Worm (Caenorhabditis elegans): ENCODE measurements around the gene F58F12.2.

DNA sequence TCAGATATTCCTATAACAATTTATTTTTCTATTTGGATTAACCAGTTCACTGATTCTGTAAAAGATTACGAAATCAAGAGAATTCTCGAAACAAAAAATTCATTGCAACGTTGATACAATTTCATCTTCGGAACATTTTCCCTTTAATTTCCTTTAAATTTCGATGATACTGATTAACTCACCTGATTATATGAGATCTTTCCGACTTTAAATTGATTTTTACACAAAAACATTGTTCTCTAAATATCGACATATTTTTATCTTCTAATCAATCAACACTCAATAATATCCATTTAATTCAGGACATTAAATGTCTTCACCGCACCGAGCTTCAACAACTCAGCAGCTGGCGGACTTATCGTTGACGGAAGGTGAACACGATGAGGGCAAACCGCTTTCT is 16.8 kb downstream of the F58F12.2 start, which contains the start of gene lin-23:
- TF ChIP-seq tra-4 (tag; optimal IDR thresholded peaks at IDR 0.05) (no peak), flt-1 (GFP tag; IDR thresholded peaks at IDR 0.05) (no peak), pes-1 (GFP tag; IDR thresholded peaks at IDR 0.05) (no peak), tbx-37 (GFP tag; conservative IDR thresholded peaks at IDR 0.05) (no peak), ama-1 (optimal IDR thresholded peaks at IDR 0.05) (no peak), ets-7 (tag; optimal IDR thresholded peaks at IDR 0.05) (no peak), aly-1 (tag; optimal IDR thresholded peaks at IDR 0.05) (no peak), ceh-36 (tag; optimal IDR thresholded peaks at IDR 0.05) (no peak), tbx-11 (GFP tag; IDR thresholded peaks at IDR 0.05) (no peak), hmg-4 (GFP tag; optimal IDR thresholded peaks at IDR 0.05) (no peak), ceh-13 (GFP tag; optimal IDR thresholded peaks at IDR 0.05) (no peak), B0310.2 (tag; optimal IDR thresholded peaks at IDR 0.05) (no peak), hmbx-1 (tag; optimal IDR thresholded peaks at IDR 0.05) (no peak)

All from whole organism, early embryonic.